Worm (Caenorhabditis elegans) whole organism, late embryonic: ENCODE measurements around the gene fipr-1.
"Not testable (repeated sequence)": the region's sequence is repeated elsewhere in the genome, so short reads cannot be mapped to it uniquely, and the experiment has no call there.

Experiments used
- C08G9.2 ChIP-seq: sonication (generic microtip); optimal IDR thresholded peaks from 2 replicates; lab custom pipeline; 2016; ENCODE audit warnings: mild to moderate bottlenecking, missing genetic modification characterization, moderate library complexity, missing compliant biosample characterization
- C38D4.7 ChIP-seq: fragments of 200-800 bp; sonication (Bioruptor generic); optimal IDR thresholded peaks from 2 replicates; lab custom pipeline; 2018; ENCODE audit warnings: mild to moderate bottlenecking, missing genetic modification characterization, moderate library complexity, missing compliant biosample characterization
- T23F11.4 ChIP-seq: fragments of 200-800 bp; sonication (Bioruptor generic); optimal IDR thresholded peaks from 2 replicates; lab custom pipeline; 2018; ENCODE audit warnings: mild to moderate bottlenecking, missing genetic modification characterization, missing compliant biosample characterization
- ahr-1 ChIP-seq: sonication (generic microtip); optimal IDR thresholded peaks from 2 replicates; lab custom pipeline; 2016; ENCODE audit warnings: missing genetic modification characterization, missing compliant biosample characterization
- ceh-14 ChIP-seq: sonication (generic microtip); optimal IDR thresholded peaks from 2 replicates; lab custom pipeline; 2016; ENCODE audit warnings: missing genotype, missing genetic modification characterization, missing compliant biosample characterization
- ceh-18 ChIP-seq: sonication (generic microtip); optimal IDR thresholded peaks from 2 replicates; lab custom pipeline; 2016; ENCODE audit warnings: missing genetic modification characterization, missing compliant biosample characterization
- ceh-34 ChIP-seq: sonication (generic microtip); optimal IDR thresholded peaks from 2 replicates; lab custom pipeline; 2016; ENCODE audit warnings: mild to moderate bottlenecking, missing genetic modification characterization, missing compliant biosample characterization
- ceh-45 ChIP-seq: fragments of 200-800 bp; sonication (Bioruptor generic); IDR thresholded peaks from 2 replicates; pipeline ENCODE4 v1.3.6; 2022; ENCODE audit warnings: missing genetic modification reagents, missing genetic modification characterization, missing compliant biosample characterization
- ceh-48 ChIP-seq: sonication (generic microtip); optimal IDR thresholded peaks from 2 replicates; lab custom pipeline; 2016; ENCODE audit warnings: missing genetic modification characterization, inconsistent platforms, missing compliant biosample characterization
- ceh-6 ChIP-seq: fragments of 200-800 bp; sonication (Bioruptor generic); optimal IDR thresholded peaks from 2 replicates; lab custom pipeline; 2018; ENCODE audit warnings: mild to moderate bottlenecking, missing genetic modification characterization, missing compliant biosample characterization
- dmd-4 ChIP-seq: sonication (generic microtip); optimal IDR thresholded peaks from 2 replicates; lab custom pipeline; 2016; ENCODE audit warnings: borderline replicate concordance, missing genetic modification characterization, missing compliant biosample characterization
- elt-2 ChIP-seq: sonication (generic microtip); optimal IDR thresholded peaks from 2 replicates; lab custom pipeline; 2016; ENCODE audit warnings: missing genetic modification reagents, missing genetic modification characterization, missing compliant biosample characterization
- ets-4 ChIP-seq: sonication (generic microtip); optimal IDR thresholded peaks from 2 replicates; lab custom pipeline; 2016; ENCODE audit warnings: missing genetic modification characterization, missing compliant biosample characterization
- eyg-1 ChIP-seq: sonication (generic microtip); optimal IDR thresholded peaks from 2 replicates; lab custom pipeline; 2016; ENCODE audit warnings: missing genotype, missing genetic modification characterization, missing compliant biosample characterization
- fkh-10 ChIP-seq: fragments of 150-350 bp; optimal IDR thresholded peaks from 2 replicates; lab custom pipeline; 2014; ENCODE audit warnings: missing biosample characterization, missing genetic modification reagents, missing genetic modification characterization
- fkh-6 ChIP-seq: sonication (generic microtip); optimal IDR thresholded peaks from 2 replicates; lab custom pipeline; 2016; ENCODE audit warnings: missing genetic modification characterization, missing compliant biosample characterization
- hlh-15 ChIP-seq: sonication (generic microtip); optimal IDR thresholded peaks from 2 replicates; lab custom pipeline; 2016; ENCODE audit warnings: missing genetic modification characterization, missing compliant biosample characterization
- hlh-30 ChIP-seq: sonication (generic microtip); optimal IDR thresholded peaks from 2 replicates; lab custom pipeline; 2017; ENCODE audit warnings: antibody characterized with exemption, missing genetic modification characterization, missing compliant biosample characterization; ENCODE audit not compliant: insufficient read depth
- hlh-6 ChIP-seq: sonication (generic microtip); optimal IDR thresholded peaks from 2 replicates; lab custom pipeline; 2016; ENCODE audit warnings: missing genotype, missing genetic modification characterization, missing compliant biosample characterization
- lim-6 ChIP-seq: sonication (generic microtip); optimal IDR thresholded peaks from 2 replicates; lab custom pipeline; 2016; ENCODE audit warnings: missing genetic modification characterization, missing compliant biosample characterization
- lin-11 ChIP-seq: fragments of 200-800 bp; sonication (Bioruptor generic); optimal IDR thresholded peaks from 2 replicates; lab custom pipeline; 2018; ENCODE audit warnings: mild to moderate bottlenecking, missing genetic modification characterization, missing compliant biosample characterization
- mec-3 ChIP-seq: sonication (generic microtip); optimal IDR thresholded peaks from 2 replicates; lab custom pipeline; 2016; ENCODE audit warnings: borderline replicate concordance, missing genetic modification characterization, missing compliant biosample characterization
- nfya-1 ChIP-seq: sonication (generic microtip); optimal IDR thresholded peaks from 2 replicates; lab custom pipeline; 2017; ENCODE audit warnings: missing genetic modification characterization, mild to moderate bottlenecking, missing compliant biosample characterization, antibody characterized with exemption, moderate library complexity
- nhr-232 ChIP-seq: sonication (generic microtip); optimal IDR thresholded peaks from 2 replicates; lab custom pipeline; 2016; ENCODE audit warnings: missing genetic modification characterization, missing compliant biosample characterization
- npax-4 ChIP-seq: sonication (generic microtip); optimal IDR thresholded peaks from 2 replicates; lab custom pipeline; 2016; ENCODE audit warnings: missing genetic modification characterization, missing compliant biosample characterization
- odd-2 ChIP-seq: sonication (generic microtip); optimal IDR thresholded peaks from 2 replicates; lab custom pipeline; 2017; ENCODE audit warnings: antibody characterized with exemption, mild to moderate bottlenecking, missing genetic modification characterization, missing compliant biosample characterization
- sdc-2 ChIP-seq: sonication (generic microtip); optimal IDR thresholded peaks from 2 replicates; lab custom pipeline; 2016; ENCODE audit warnings: missing genotype, missing genetic modification characterization, missing compliant biosample characterization
- sox-4 ChIP-seq: sonication (generic microtip); optimal IDR thresholded peaks from 2 replicates; lab custom pipeline; 2017; ENCODE audit warnings: mild to moderate bottlenecking, missing genetic modification characterization, inconsistent platforms, missing compliant biosample characterization
- syd-9 ChIP-seq: sonication (generic microtip); optimal IDR thresholded peaks from 2 replicates; lab custom pipeline; 2016; ENCODE audit warnings: mild to moderate bottlenecking, missing genetic modification characterization, moderate library complexity, missing compliant biosample characterization
- tbx-7 ChIP-seq: sonication (generic microtip); optimal IDR thresholded peaks from 2 replicates; lab custom pipeline; 2016; ENCODE audit warnings: missing genotype, missing genetic modification characterization, missing compliant biosample characterization
- ttx-3 ChIP-seq: sonication (generic microtip); optimal IDR thresholded peaks from 2 replicates; lab custom pipeline; 2016; ENCODE audit warnings: missing genetic modification reagents, missing genetic modification characterization, missing compliant biosample characterization
- unc-42 ChIP-seq: sonication (generic microtip); optimal IDR thresholded peaks from 2 replicates; lab custom pipeline; 2016; ENCODE audit warnings: missing genotype, missing genetic modification characterization, missing compliant biosample characterization
- unc-55 ChIP-seq: sonication (generic microtip); optimal IDR thresholded peaks from 2 replicates; lab custom pipeline; 2017; ENCODE audit warnings: missing biosample characterization, missing genetic modification reagents, missing genetic modification characterization

The fipr-1 gene

ce11 chrV:12386154-12386553 is 24.6 kb upstream of the fipr-1 start, which contains the start of gene K01D12.15:
TSS of gene K01D12.15 (plus strand) at chrV:12386454.
- TF ChIP-seq lim-6 (tag; lab: Kevin White, UChicago) (no peak), nhr-232 (no peak), ceh-45 (GFP tag; lab: Robert Waterston, UW) (no peak), unc-42 (no peak), fkh-6 (no peak), ets-4 (tag; lab: Kevin White, UChicago) (no peak)

DNA sequence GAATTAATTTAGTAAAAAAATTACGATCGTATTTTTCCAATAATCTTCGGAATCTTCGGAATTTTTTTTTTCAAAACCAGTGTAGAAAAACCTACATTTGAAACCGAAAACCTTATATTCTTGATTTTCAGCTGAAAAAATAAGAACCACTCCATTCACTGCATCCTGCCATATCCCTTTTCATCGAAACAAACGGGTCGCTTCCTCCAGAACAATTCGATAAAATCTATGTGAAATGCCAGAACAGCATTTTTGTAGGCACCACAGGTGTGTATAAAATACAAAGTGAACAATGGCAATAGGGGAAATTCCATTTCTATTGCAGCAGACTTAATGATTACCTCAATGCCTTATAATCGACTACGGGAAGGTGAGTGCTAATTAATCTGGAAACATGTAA is 15.7 kb upstream of the fipr-1 start, which contains the start of gene K01D12.1:
K01D12.1 (plus strand) TSS at position 301 of the 400 bp plus-strand sequence.
- TF ChIP-seq lin-11 (tag; lab: Kevin White, UChicago) (no peak), hlh-30 (no peak), unc-55 (no peak), eyg-1 (tag; lab: Kevin White, UChicago) (no peak), ceh-34 (tag; lab: Kevin White, UChicago) (no peak), sdc-2 (tag; lab: Kevin White, UChicago) (no peak), sox-4 (tag; lab: Kevin White, UChicago) (no peak), ceh-18 (tag; lab: Kevin White, UChicago) (no peak), unc-42 (no peak), elt-2 (tag; lab: Kevin White, UChicago) (no peak), ttx-3 (tag; lab: Kevin White, UChicago) (no peak), tbx-7 (tag; lab: Kevin White, UChicago) (no peak), C38D4.7 (GFP tag; lab: Kevin White, UChicago) (no peak)

DNA sequence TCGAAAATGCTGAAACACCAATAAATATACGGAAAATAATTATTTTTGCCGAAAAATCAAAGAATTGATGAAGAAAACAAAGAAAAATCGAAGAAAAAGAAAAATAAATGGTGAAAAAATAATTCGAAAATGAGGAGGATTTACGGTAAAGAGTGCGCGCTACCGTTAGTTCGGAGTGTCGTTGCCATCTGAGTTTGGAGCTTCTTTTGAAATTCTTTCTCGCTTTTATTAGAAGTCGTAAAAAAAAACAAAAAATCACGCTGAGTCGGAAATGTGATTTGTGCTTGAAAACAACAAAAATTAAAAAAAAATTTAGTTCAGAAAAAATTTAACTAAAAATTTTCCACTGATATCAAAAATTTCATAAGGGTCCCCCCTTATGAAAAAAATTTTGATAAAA is 12.7 kb upstream of the fipr-1 start, which contains the start of gene F23H12.10:
F23H12.10 (minus strand) TSS at position 12 of the 400 bp plus-strand sequence.
- not testable (repeated sequence) for TF ChIP-seq hlh-15 (tag; lab: Kevin White, UChicago); ahr-1; nfya-1 (tag; lab: Kevin White, UChicago)
- TF ChIP-seq, all 69 proteins: peak for 0; not testable (repeated sequence) for 69

DNA sequence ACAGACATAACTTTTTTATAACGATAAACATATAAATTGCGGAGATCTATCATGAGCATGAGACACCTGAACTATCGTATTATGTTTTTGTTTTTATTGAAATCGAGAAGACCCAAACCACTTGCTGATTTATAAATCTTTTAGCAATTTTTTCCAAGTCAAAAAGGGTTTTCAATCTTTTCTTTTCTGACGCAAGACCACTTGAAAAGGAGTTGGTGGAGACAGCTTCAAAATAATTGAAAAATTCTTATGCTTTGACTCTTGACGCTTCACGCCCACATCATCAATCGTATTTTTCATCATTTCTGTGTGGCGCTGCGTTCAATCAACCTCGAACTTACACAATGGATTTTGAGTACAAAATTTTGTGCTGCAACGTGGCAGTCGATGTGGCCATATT is 9.8 kb upstream of the fipr-1 start, which contains the start of gene F23H12.7:
F23H12.7 (plus strand) TSS at position 301 of the 400 bp plus-strand sequence.
- TF ChIP-seq ceh-18 (tag; lab: Kevin White, UChicago) (no peak), mec-3 (tag; lab: Kevin White, UChicago) (no peak), dmd-4 (tag; lab: Kevin White, UChicago) (no peak), ceh-48 (no peak), C38D4.7 (GFP tag; lab: Kevin White, UChicago) (no peak), ahr-1 (no peak), sdc-2 (tag; lab: Kevin White, UChicago) (no peak), ceh-34 (tag; lab: Kevin White, UChicago) (no peak), ttx-3 (tag; lab: Kevin White, UChicago) (no peak), T23F11.4 (GFP tag; lab: Kevin White, UChicago) (no peak), unc-42 (no peak), odd-2 (no peak)

DNA sequence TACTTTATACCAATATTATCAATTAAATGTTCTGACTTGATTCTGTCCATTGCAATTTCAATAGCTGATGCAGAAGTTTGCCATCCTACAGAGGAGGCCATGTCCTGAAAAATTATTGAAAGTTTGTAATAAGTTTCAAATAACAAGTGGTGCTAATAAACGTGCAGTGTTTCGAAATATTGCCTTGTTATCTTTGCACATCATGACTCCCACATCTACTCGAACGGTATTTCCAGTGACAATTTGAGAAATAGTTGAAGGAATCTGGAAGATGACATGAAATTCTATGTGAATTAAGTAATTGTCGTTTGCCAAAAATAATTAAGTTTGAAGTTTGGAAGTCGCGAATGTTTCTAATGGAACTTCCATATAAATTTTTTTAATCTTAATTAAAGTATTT is 7.9 kb upstream of the fipr-1 start, which contains the start of gene gcy-13:
gcy-13 (minus strand) TSS at position 101 of the 400 bp plus-strand sequence.
- TF ChIP-seq ceh-14 (tag; lab: Kevin White, UChicago) (no peak), hlh-30 (no peak), fkh-10 (GFP tag; lab: Kevin White, UChicago) (no peak), C08G9.2 (tag; lab: Kevin White, UChicago) (no peak), syd-9 (tag; lab: Kevin White, UChicago) (no peak), hlh-6 (tag; lab: Kevin White, UChicago) (no peak), ceh-6 (GFP tag; lab: Kevin White, UChicago) (no peak), npax-4 (tag; lab: Kevin White, UChicago) (no peak)
